Worm (Caenorhabditis elegans): ENCODE results near the gene F54D1.6.

F54D1.6 gene

ce11 chrIV:11298154-11299086 is 10.8 kb downstream of the F54D1.6 start, which contains the start of the genes B0035.15 and dnj-1:
Gene B0035.15, minus strand, starts transcription at chrIV:11298252.
Gene dnj-1, plus strand, starts transcription at chrIV:11299036.
- TF ChIP-seq mef-2 (tag; optimal IDR thresholded peaks at IDR 0.05) (no peak), lsy-2 (tag; optimal IDR thresholded peaks at IDR 0.05) (peak; percentile 43 to 57), C04F5.9 (tag; optimal IDR thresholded peaks at IDR 0.05) (no peak), ceh-63 (GFP tag; optimal IDR thresholded peaks at IDR 0.05) (no peak), C16A3.4 (tag; optimal IDR thresholded peaks at IDR 0.05) (peak; percentile 30), efl-1 (optimal IDR thresholded peaks at IDR 0.05) (peak; percentile 17 to 30), efl-1 (GFP tag; optimal IDR thresholded peaks at IDR 0.05 in 1 of 2) (peak; percentile 35 to 47), nhr-90 (tag; optimal IDR thresholded peaks at IDR 0.05; ENCODE audit: poor library complexity) (peak; percentile 17), unc-130 (tag; optimal IDR thresholded peaks at IDR 0.05) (peak; percentile 16), sptf-1 (tag; optimal IDR thresholded peaks at IDR 0.05) (no peak), ceh-8 (GFP tag; optimal IDR thresholded peaks at IDR 0.05) (no peak), dsc-1 (tag; optimal IDR thresholded peaks at IDR 0.05) (peak; percentile 60), pqm-1 (tag; optimal IDR thresholded peaks at IDR 0.05) (no peak), ets-5 (GFP tag; IDR thresholded peaks at IDR 0.05) (no peak), lin-39 (tag; optimal IDR thresholded peaks at IDR 0.05) (no peak), efl-3 (GFP tag; optimal IDR thresholded peaks at IDR 0.05) (no peak), lin-15B (tag; optimal IDR thresholded peaks at IDR 0.05) (peak; percentile 26), xbp-1 (tag; optimal IDR thresholded peaks at IDR 0.05) (peak; percentile 61), nhr-85 (tag) (no peak), blmp-1 (tag; optimal IDR thresholded peaks at IDR 0.05) (peak; percentile 89), hpl-2 (GFP tag; optimal IDR thresholded peaks at IDR 0.05) (no peak), elt-3 (tag; optimal IDR thresholded peaks at IDR 0.05) (no peak), lin-35 (GFP tag; optimal IDR thresholded peaks at IDR 0.05) (peak; percentile 21 to 23), ceh-82 (tag; optimal IDR thresholded peaks at IDR 0.05) (peak in 2 of 3 experiments; percentile 19 to 39), pag-3 (tag; optimal IDR thresholded peaks at IDR 0.05; ENCODE audit: borderline replicate concordance, insufficient read depth) (no peak), elt-2 (tag; optimal IDR thresholded peaks at IDR 0.05) (no peak), snpc-4 (tag; optimal IDR thresholded peaks at IDR 0.05) (peak; percentile 23), mep-1 (tag; optimal IDR thresholded peaks at IDR 0.05) (peak; percentile 37), nhr-84 (tag; optimal IDR thresholded peaks at IDR 0.05) (no peak), rnt-1 (tag; optimal IDR thresholded peaks at IDR 0.05) (peak; percentile 32), mdl-1 (tag; optimal IDR thresholded peaks at IDR 0.05) (peak in 1 of 2 experiments; percentile 12), swsn-7 (tag; optimal IDR thresholded peaks at IDR 0.05) (no peak), nhr-71 (tag; optimal IDR thresholded peaks at IDR 0.05) (peak; percentile 50), fkh-8 (tag; optimal IDR thresholded peaks at IDR 0.05) (no peak), tbx-2 (tag; optimal IDR thresholded peaks at IDR 0.05) (peak; percentile 16), zip-4 (GFP tag; optimal IDR thresholded peaks at IDR 0.05) (no peak), dpl-1 (GFP tag; optimal IDR thresholded peaks at IDR 0.05) (peak in 1 of 3 experiments; percentile 43), snu-23 (GFP tag; optimal IDR thresholded peaks at IDR 0.05) (peak; percentile 30), hlh-4 (tag; optimal IDR thresholded peaks at IDR 0.05) (no peak), sup-37 (GFP tag; optimal IDR thresholded peaks at IDR 0.05) (no peak), lin-13 (GFP tag; optimal IDR thresholded peaks at IDR 0.05) (no peak), nhr-11 (tag; optimal IDR thresholded peaks at IDR 0.05) (no peak), alr-1 (tag; optimal IDR thresholded peaks at IDR 0.05; ENCODE audit: borderline replicate concordance) (no peak), egl-13 (tag; optimal IDR thresholded peaks at IDR 0.05) (no peak), lir-3 (tag; optimal IDR thresholded peaks at IDR 0.05; ENCODE audit: poor library complexity) (no peak), Y116A8C.19 (tag; optimal IDR thresholded peaks at IDR 0.05; ENCODE audit: borderline replicate concordance) (no peak), unc-98 (GFP tag; IDR thresholded peaks at IDR 0.05) (no peak), lin-14 (GFP tag; optimal IDR thresholded peaks at IDR 0.05) (peak; percentile 78)

Data from whole organism, L1 larva.